Worm (Caenorhabditis elegans) whole organism, midembryonic: ENCODE results near the gene irld-64.

ENCODE experiments used
- T22C8.4 ChIP-seq: fragments of 200-800 bp; sonication (Bioruptor generic); IDR thresholded peaks from 2 replicates; pipeline ENCODE4 v1.3.6; 2022; ENCODE audit warnings: missing genetic modification characterization, missing compliant biosample characterization
- cog-1 ChIP-seq: sonication (generic microtip); optimal IDR thresholded peaks from 2 replicates; lab custom pipeline; 2016; ENCODE audit warnings: missing genetic modification characterization, missing compliant biosample characterization
- flt-1 ChIP-seq: fragments of 200-800 bp; sonication (Bioruptor generic); IDR thresholded peaks from 2 replicates; pipeline ENCODE4 v1.3.6; 2022; ENCODE audit warnings: missing genetic modification characterization, missing compliant biosample characterization
- klf-2 ChIP-seq: fragments of 200-800 bp; sonication (Bioruptor generic); conservative IDR thresholded peaks from 2 replicates; pipeline ENCODE4 v1.3.6; 2022; ENCODE audit warnings: missing genetic modification reagents, missing genetic modification characterization, missing compliant biosample characterization
- med-1 ChIP-seq: sonication (generic microtip); optimal IDR thresholded peaks from 2 replicates; lab custom pipeline; 2017; ENCODE audit warnings: missing genetic modification characterization, mild to moderate bottlenecking, missing compliant biosample characterization, antibody characterized with exemption, missing genetic modification reagents; ENCODE audit not compliant: insufficient read depth
- ref-1 ChIP-seq: fragments of 200-800 bp; sonication (Bioruptor generic); conservative IDR thresholded peaks from 2 replicates; pipeline ENCODE4 v1.3.6; 2022; ENCODE audit warnings: missing genetic modification reagents, missing genetic modification characterization, missing compliant biosample characterization
- tab-1 ChIP-seq: fragments of 200-800 bp; sonication (Bioruptor generic); IDR thresholded peaks from 2 replicates; pipeline ENCODE4 v1.3.6; 2022; ENCODE audit warnings: missing genetic modification characterization, missing compliant biosample characterization
- ztf-23 ChIP-seq: fragments of 200-800 bp; sonication (Bioruptor generic); IDR thresholded peaks from 2 replicates; pipeline ENCODE4 v1.3.6; 2022; ENCODE audit warnings: missing genetic modification reagents, missing genetic modification characterization, missing compliant biosample characterization
- ztf-29 ChIP-seq: fragments of 200-800 bp; sonication (Bioruptor generic); IDR thresholded peaks from 2 replicates; pipeline ENCODE4 v1.3.6; 2022; ENCODE audit warnings: missing genetic modification reagents, missing genetic modification characterization, missing compliant biosample characterization

irld-64 gene

DNA sequence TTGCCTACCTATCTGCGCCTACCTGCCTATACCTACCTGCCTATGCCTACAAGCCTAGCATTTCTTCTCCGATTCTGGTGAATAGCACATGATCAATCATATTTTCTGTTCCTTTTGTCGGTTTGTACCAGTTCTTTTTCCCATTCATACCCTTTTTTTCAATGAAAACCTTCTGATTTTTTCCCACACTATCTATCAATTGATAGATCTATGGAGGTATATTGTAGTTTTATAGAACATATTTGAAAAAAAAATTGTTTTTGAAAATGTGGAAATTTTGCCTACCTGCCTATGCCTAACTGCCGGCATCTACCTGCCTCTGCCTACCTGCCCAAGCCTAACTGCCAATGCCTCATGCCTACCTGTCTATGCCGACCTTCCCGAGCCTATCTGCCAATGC is 33.2 kb upstream of the irld-64 start:
- TF ChIP-seq klf-2 (GFP tag; lab: Robert Waterston, UW) (no peak), ref-1 (GFP tag; lab: Robert Waterston, UW) (no peak), ztf-23 (no peak), flt-1 (GFP tag; lab: Robert Waterston, UW) (no peak), T22C8.4 (GFP tag; lab: Robert Waterston, UW) (no peak), tab-1 (GFP tag; lab: Robert Waterston, UW) (no peak), ztf-29 (GFP tag; lab: Robert Waterston, UW) (no peak), med-1 (GFP tag; lab: Kevin White, UChicago) (no peak), cog-1 (tag; lab: Kevin White, UChicago) (no peak)

ce11 chrII:2962531-2963164 is 32.2 kb upstream of the irld-64 start:
- TF ChIP-seq T22C8.4 (GFP tag; lab: Robert Waterston, UW) (no peak), cog-1 (tag; lab: Kevin White, UChicago) (no peak)

- TF ChIP-seq klf-2 (GFP tag; lab: Robert Waterston, UW), result no peak
- TF ChIP-seq flt-1 (GFP tag; lab: Robert Waterston, UW), result no peak
- TF ChIP-seq tab-1 (GFP tag; lab: Robert Waterston, UW), result no peak
- no peak for TF ChIP-seq cog-1 (tag; lab: Kevin White, UChicago)
- TF ChIP-seq ztf-29 (GFP tag; lab: Robert Waterston, UW), result no peak
- TF ChIP-seq ztf-23, result no peak
- TF ChIP-seq med-1 (GFP tag; lab: Kevin White, UChicago), result no peak
- TF ChIP-seq ref-1 (GFP tag; lab: Robert Waterston, UW), result no peak
- no peak for TF ChIP-seq T22C8.4 (GFP tag; lab: Robert Waterston, UW)
Measured at ce11 chrII:2958308-2958707, 27.9 kb upstream of the irld-64 start, which contains the start of gene srw-60. TSS of gene srw-60 (plus strand) at chrII:2958608.

- TF ChIP-seq med-1 (GFP tag; lab: Kevin White, UChicago) (no peak), ztf-23 (no peak), T22C8.4 (GFP tag; lab: Robert Waterston, UW) (no peak), tab-1 (GFP tag; lab: Robert Waterston, UW) (no peak), klf-2 (GFP tag; lab: Robert Waterston, UW) (no peak)
Measured at ce11 chrII:2955656-2956115, 25.3 kb upstream of the irld-64 start, which contains the start of gene irld-48. TSS of gene irld-48 (plus strand) at chrII:2956065.

- TF ChIP-seq tab-1 (GFP tag; lab: Robert Waterston, UW) (no peak), klf-2 (GFP tag; lab: Robert Waterston, UW) (no peak), med-1 (GFP tag; lab: Kevin White, UChicago) (no peak), ztf-23 (no peak), cog-1 (tag; lab: Kevin White, UChicago) (no peak), T22C8.4 (GFP tag; lab: Robert Waterston, UW) (no peak), ref-1 (GFP tag; lab: Robert Waterston, UW) (no peak), ztf-29 (GFP tag; lab: Robert Waterston, UW) (no peak), flt-1 (GFP tag; lab: Robert Waterston, UW) (no peak)
Measured at ce11 chrII:2952629-2953028, 22.2 kb upstream of the irld-64 start, which contains the start of gene irld-51. TSS of gene irld-51 (minus strand) at chrII:2952729.

DNA sequence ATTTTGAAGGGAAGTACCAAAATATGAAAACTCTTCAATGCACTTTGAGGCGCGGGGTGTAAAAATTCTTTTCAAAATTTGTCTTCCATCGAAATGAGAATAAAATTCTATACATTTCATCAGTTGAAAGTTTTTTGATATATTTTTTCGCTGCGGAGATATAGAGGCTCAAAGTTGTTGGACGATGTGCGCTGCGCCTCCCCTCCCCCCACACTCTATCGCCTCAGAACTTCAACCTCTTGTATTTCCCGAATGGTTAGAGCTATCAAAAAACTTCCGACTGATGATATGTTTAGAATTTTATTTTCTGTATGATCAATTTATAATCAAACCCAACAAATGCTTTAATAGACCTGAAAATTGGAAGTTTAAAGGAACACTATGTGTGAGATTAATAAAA is 18.2 kb upstream of the irld-64 start:
- TF ChIP-seq ztf-29 (GFP tag; lab: Robert Waterston, UW) (no peak), flt-1 (GFP tag; lab: Robert Waterston, UW) (no peak), tab-1 (GFP tag; lab: Robert Waterston, UW) (no peak), ztf-23 (no peak), T22C8.4 (GFP tag; lab: Robert Waterston, UW) (no peak), med-1 (GFP tag; lab: Kevin White, UChicago) (no peak), cog-1 (tag; lab: Kevin White, UChicago) (no peak), ref-1 (GFP tag; lab: Robert Waterston, UW) (no peak), klf-2 (GFP tag; lab: Robert Waterston, UW) (no peak)

DNA sequence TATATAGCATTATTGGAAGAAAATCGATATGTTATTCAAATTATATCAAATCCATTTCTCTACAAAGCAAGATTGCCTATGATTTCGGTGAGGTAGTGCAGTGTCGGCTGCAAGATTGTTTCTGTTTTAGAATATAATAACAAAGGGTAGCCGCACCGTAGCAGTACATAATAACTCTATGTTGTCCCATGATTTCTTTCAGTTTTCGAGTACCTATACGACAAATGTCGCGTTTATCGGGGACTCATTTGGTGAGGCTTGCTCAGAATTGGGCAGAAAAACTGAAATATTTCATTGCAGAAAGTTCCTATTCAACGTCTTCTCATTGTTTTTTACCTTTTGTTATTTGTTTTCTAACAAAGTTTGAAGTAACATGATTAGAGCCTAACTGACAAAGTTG is 16.0 kb upstream of the irld-64 start, which contains the start of gene srw-79:
srw-79 (plus strand) TSS at position 301 of the 400 bp plus-strand sequence.
- TF ChIP-seq cog-1 (tag; lab: Kevin White, UChicago), result no peak
- TF ChIP-seq ztf-29 (GFP tag; lab: Robert Waterston, UW), result no peak
- no peak for TF ChIP-seq med-1 (GFP tag; lab: Kevin White, UChicago)
- no peak for TF ChIP-seq ref-1 (GFP tag; lab: Robert Waterston, UW)
- TF ChIP-seq klf-2 (GFP tag; lab: Robert Waterston, UW), result no peak
- TF ChIP-seq tab-1 (GFP tag; lab: Robert Waterston, UW), result no peak
- TF ChIP-seq flt-1 (GFP tag; lab: Robert Waterston, UW), result no peak
- TF ChIP-seq T22C8.4 (GFP tag; lab: Robert Waterston, UW), result no peak
- no peak for TF ChIP-seq ztf-23

DNA sequence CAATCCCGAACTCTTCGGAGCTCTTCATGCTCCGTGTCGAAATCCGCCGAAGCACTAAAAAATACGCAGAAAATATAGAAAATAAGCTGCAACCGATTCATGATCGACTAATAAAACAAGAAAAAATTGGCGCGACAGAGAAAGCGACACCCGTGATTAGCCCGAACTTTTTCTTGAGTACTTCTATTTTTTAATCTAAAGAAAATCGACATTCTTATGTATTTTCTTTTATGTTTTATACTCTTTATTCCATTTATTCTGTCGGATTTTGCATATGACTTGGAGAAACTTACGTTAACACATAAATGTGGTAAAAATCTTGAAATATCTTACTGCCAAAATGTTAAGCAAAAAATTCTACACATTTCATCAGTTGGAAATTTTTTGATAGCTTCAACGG is 13.6 kb upstream of the irld-64 start, which contains the start of the genes irld-50 and irld-49:
irld-50 (minus strand) TSS at position 101 of the 400 bp plus-strand sequence.
irld-49 (plus strand) TSS at position 211 of the 400 bp plus-strand sequence.
- TF ChIP-seq cog-1 (tag; lab: Kevin White, UChicago), result no peak
- no peak for TF ChIP-seq med-1 (GFP tag; lab: Kevin White, UChicago)
- TF ChIP-seq ztf-29 (GFP tag; lab: Robert Waterston, UW), result no peak
- TF ChIP-seq tab-1 (GFP tag; lab: Robert Waterston, UW), result no peak
- TF ChIP-seq flt-1 (GFP tag; lab: Robert Waterston, UW), result no peak
- TF ChIP-seq klf-2 (GFP tag; lab: Robert Waterston, UW), result no peak
- TF ChIP-seq ref-1 (GFP tag; lab: Robert Waterston, UW), result no peak

DNA sequence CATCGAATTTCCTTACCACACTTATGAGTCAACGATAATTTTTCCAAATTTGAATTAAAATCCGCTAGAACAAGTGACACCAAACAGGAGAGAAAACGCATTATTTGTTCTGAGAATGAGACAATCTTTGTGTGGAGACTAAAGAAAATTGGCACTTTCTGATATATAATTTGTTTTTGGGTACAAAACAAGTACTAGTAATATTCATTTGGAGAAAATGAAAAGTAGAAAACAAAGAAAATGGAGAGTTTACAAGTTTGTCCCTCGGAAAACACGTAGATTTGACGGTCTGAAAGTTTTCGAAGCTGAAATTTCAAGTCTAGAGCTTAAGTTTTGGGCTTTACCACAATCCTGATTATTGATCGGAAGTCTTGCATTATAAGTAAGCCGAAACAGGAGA is 10.3 kb upstream of the irld-64 start, which contains the start of gene irld-66:
irld-66 (minus strand) TSS at position 101 of the 400 bp plus-strand sequence.
- no peak for TF ChIP-seq ztf-23
- TF ChIP-seq flt-1 (GFP tag; lab: Robert Waterston, UW), result no peak
- no peak for TF ChIP-seq tab-1 (GFP tag; lab: Robert Waterston, UW)
- TF ChIP-seq T22C8.4 (GFP tag; lab: Robert Waterston, UW), result no peak
- no peak for TF ChIP-seq ztf-29 (GFP tag; lab: Robert Waterston, UW)
- TF ChIP-seq med-1 (GFP tag; lab: Kevin White, UChicago), result no peak
- TF ChIP-seq cog-1 (tag; lab: Kevin White, UChicago), result no peak
- no peak for TF ChIP-seq ref-1 (GFP tag; lab: Robert Waterston, UW)
- TF ChIP-seq klf-2 (GFP tag; lab: Robert Waterston, UW), result no peak
